Worm (Caenorhabditis elegans) whole organism, L1 larva: ENCODE measurements around the gene tyr-1.

Source experiments
- ama-1 ChIP-seq: fragments of 150-350 bp; optimal IDR thresholded peaks from 2 replicates; lab custom pipeline; 2014
- ceh-88 ChIP-seq: fragments of 200-800 bp; sonication (Bioruptor generic); IDR thresholded peaks from 2 replicates; pipeline ENCODE4 v1.3.6; 2022; ENCODE audit warnings: missing genetic modification characterization, missing compliant biosample characterization
- hlh-17 ChIP-seq: fragments of 200-800 bp; sonication (Bioruptor generic); optimal IDR thresholded peaks from 2 replicates; lab custom pipeline; 2018; ENCODE audit warnings: missing genetic modification characterization, mild to moderate bottlenecking, missing compliant biosample characterization, moderate library complexity, borderline replicate concordance
- isw-1 ChIP-seq: fragments of 200-800 bp; sonication (Bioruptor generic); IDR thresholded peaks from 2 replicates; pipeline ENCODE4 v1.3.6; 2022; ENCODE audit warnings: missing genetic modification characterization, missing compliant biosample characterization
- nhr-28 ChIP-seq: fragments of 150-350 bp; optimal IDR thresholded peaks from 2 replicates; lab custom pipeline; 2014; ENCODE audit warnings: missing biosample characterization, missing genetic modification characterization
- nhr-77 ChIP-seq: fragments of 150-350 bp; optimal IDR thresholded peaks from 2 replicates; lab custom pipeline; 2014; ENCODE audit warnings: missing biosample characterization, missing genetic modification characterization
- pag-3 ChIP-seq: sonication (generic microtip); optimal IDR thresholded peaks from 2 replicates; lab custom pipeline; 2017; ENCODE audit warnings: missing genetic modification characterization, mild to moderate bottlenecking, missing compliant biosample characterization, antibody characterized with exemption, borderline replicate concordance; ENCODE audit not compliant: insufficient read depth
- pax-3 ChIP-seq: fragments of 200-800 bp; sonication (Bioruptor generic); optimal IDR thresholded peaks from 2 replicates; lab custom pipeline; 2018; ENCODE audit warnings: mild to moderate bottlenecking, missing genetic modification characterization, moderate library complexity, missing compliant biosample characterization
- skn-1 ChIP-seq: fragments of 150-350 bp; optimal IDR thresholded peaks from 2 replicates; lab custom pipeline; 2014; ENCODE audit warnings: missing biosample characterization, missing genetic modification characterization
- tbx-2 ChIP-seq: sonication (generic microtip); optimal IDR thresholded peaks from 2 replicates; lab custom pipeline; 2016; ENCODE audit warnings: missing genetic modification characterization, missing compliant biosample characterization
- ztf-4 ChIP-seq: fragments of 150-350 bp; optimal IDR thresholded peaks from 2 replicates; lab custom pipeline; 2014; ENCODE audit warnings: missing biosample characterization, missing genetic modification characterization

ce11 chrIII:7913488-7913887, 39.9 kb downstream of the tyr-1 start, which contains the start of gene ZK688.12:
- no peak for TF ChIP-seq hlh-17 (GFP tag; lab: Kevin White, UChicago)
- no peak for TF ChIP-seq ztf-4 (tag; lab: Kevin White, UChicago)
- TF ChIP-seq pag-3 (tag; lab: Kevin White, UChicago), result no peak
- TF ChIP-seq skn-1 (tag; lab: Kevin White, UChicago), result no peak
- TF ChIP-seq tbx-2, result no peak
- no peak for TF ChIP-seq ama-1
- no peak for TF ChIP-seq nhr-77 (tag; lab: Kevin White, UChicago)
- no peak for TF ChIP-seq nhr-28 (tag; lab: Kevin White, UChicago)
- TF ChIP-seq pax-3 (tag; lab: Kevin White, UChicago), result no peak
- no peak for TF ChIP-seq isw-1 (GFP tag; lab: Robert Waterston, UW)
- TF ChIP-seq ceh-88, result no peak
